Fruit fly (Drosophila melanogaster) whole organism, pupa: Measurements from ENCODE around the gene CG10650.

Experiments
- CG10348 ChIP-seq: fragments of 200-800 bp; sonication (Bioruptor generic); IDR thresholded peaks from 2 replicates; pipeline ENCODE4 v1.3.6; 2022; ENCODE audit warnings: missing biosample characterization, missing genetic modification characterization
- CG12605 ChIP-seq: fragments of 200-800 bp; sonication (Bioruptor generic); IDR thresholded peaks from 2 replicates; pipeline ENCODE4 v1.3.6; 2022; ENCODE audit warnings: missing biosample characterization, missing genetic modification characterization
- CG13204 ChIP-seq: fragments of 200-800 bp; sonication (Bioruptor generic); optimal IDR thresholded peaks from 2 replicates; lab custom pipeline; 2018; ENCODE audit warnings: missing biosample characterization, mild to moderate bottlenecking, missing genetic modification characterization, moderate library complexity
- CG14655 ChIP-seq: fragments of 200-800 bp; sonication (Bioruptor generic); optimal IDR thresholded peaks from 3 replicates; lab custom pipeline; 2017; ENCODE audit warnings: mild to moderate bottlenecking, missing biosample characterization, missing genetic modification reagents, missing genetic modification characterization
- CG15710 ChIP-seq: fragments of 200-800 bp; sonication (Bioruptor generic); optimal IDR thresholded peaks from 2 replicates; lab custom pipeline; 2018; ENCODE audit warnings: missing biosample characterization, mild to moderate bottlenecking, missing genetic modification characterization, moderate library complexity
- CG17806 ChIP-seq: fragments of 200-800 bp; sonication (Bioruptor generic); optimal IDR thresholded peaks from 2 replicates; lab custom pipeline; 2018; ENCODE audit warnings: missing biosample characterization, mild to moderate bottlenecking, missing genetic modification characterization, moderate library complexity
- CG32121 ChIP-seq: fragments of 200-800 bp; sonication (Bioruptor generic); IDR thresholded peaks from 2 replicates; pipeline ENCODE4 v1.3.6; 2022; ENCODE audit warnings: missing biosample characterization, missing genetic modification characterization
- CG34367 ChIP-seq: fragments of 200-800 bp; sonication (Bioruptor generic); optimal IDR thresholded peaks from 2 replicates; lab custom pipeline; 2018; ENCODE audit warnings: missing biosample characterization, mild to moderate bottlenecking, missing genetic modification characterization
- CG4496 ChIP-seq: fragments of 200-800 bp; sonication (Bioruptor generic); IDR thresholded peaks from 3 replicates; pipeline ENCODE4 v1.3.6; 2022; ENCODE audit warnings: missing biosample characterization, missing genetic modification characterization
- CG8159 ChIP-seq: fragments of 200-800 bp; sonication (Bioruptor generic); optimal IDR thresholded peaks from 3 replicates; lab custom pipeline; 2018; ENCODE audit warnings: missing biosample characterization, mild to moderate bottlenecking, missing genetic modification characterization, moderate library complexity
- CG8301 ChIP-seq: fragments of 200-800 bp; sonication (Bioruptor generic); optimal IDR thresholded peaks from 2 replicates; lab custom pipeline; 2018; ENCODE audit warnings: missing biosample characterization, mild to moderate bottlenecking, missing genetic modification characterization
- CG9948 ChIP-seq: fragments of 200-800 bp; sonication (Bioruptor generic); optimal IDR thresholded peaks from 2 replicates; lab custom pipeline; 2018; ENCODE audit warnings: missing biosample characterization, mild to moderate bottlenecking, missing genetic modification characterization, moderate library complexity
- D1 ChIP-seq: fragments of 200-800 bp; sonication (Bioruptor generic); optimal IDR thresholded peaks from 2 replicates; lab custom pipeline; 2018; ENCODE audit warnings: missing biosample characterization, mild to moderate bottlenecking, missing genetic modification characterization, moderate library complexity
- EcR ChIP-seq: fragments of 200-800 bp; sonication (Bioruptor generic); optimal IDR thresholded peaks from 3 replicates; lab custom pipeline; 2019; ENCODE audit warnings: missing biosample characterization, missing genetic modification characterization, mild to moderate bottlenecking, moderate library complexity, missing genetic modification reagents
- Ets98B ChIP-seq: fragments of 200-800 bp; sonication (Bioruptor generic); IDR thresholded peaks from 2 replicates; pipeline ENCODE4 v1.3.6; 2022; ENCODE audit warnings: missing biosample characterization, missing genetic modification characterization
- Pif1A ChIP-seq: fragments of 200-800 bp; sonication (Bioruptor generic); optimal IDR thresholded peaks from 3 replicates; lab custom pipeline; 2016; ENCODE audit warnings: missing biosample characterization, missing genetic modification characterization
- Pif1B ChIP-seq: fragments of 200-800 bp; sonication (Bioruptor generic); optimal IDR thresholded peaks from 3 replicates; lab custom pipeline; 2016; ENCODE audit warnings: missing biosample characterization, missing genetic modification characterization
- Snoo ChIP-seq: fragments of 200-800 bp; sonication (Bioruptor generic); optimal IDR thresholded peaks from 3 replicates; lab custom pipeline; 2017; ENCODE audit warnings: missing biosample characterization, mild to moderate bottlenecking, missing genetic modification characterization, inconsistent platforms
- fd96Ca ChIP-seq: fragments of 200-800 bp; sonication (Bioruptor generic); IDR thresholded peaks from 3 replicates; pipeline ENCODE4 v1.3.6; 2022; ENCODE audit warnings: missing biosample characterization, missing genetic modification characterization
- gl ChIP-seq: fragments of 200-800 bp; sonication (Bioruptor generic); optimal IDR thresholded peaks from 2 replicates; lab custom pipeline; 2018; ENCODE audit warnings: missing biosample characterization, mild to moderate bottlenecking, missing genetic modification characterization
- rn ChIP-seq: fragments of 200-800 bp; sonication (Bioruptor generic); IDR thresholded peaks from 2 replicates; pipeline ENCODE4 v1.3.6; 2022; ENCODE audit warnings: missing biosample characterization, missing genetic modification characterization

The CG10650 gene

dm6 chr2L:18965367-18966213, 30.1 kb downstream of the CG10650 start:
- TF ChIP-seq CG9948 (tag; lab: Kevin White, UChicago): peak; percentile 4
- no peak for TF ChIP-seq CG34367 (tag; lab: Kevin White, UChicago)

dm6 chr2L:18957142-18957674, 38.5 kb downstream of the CG10650 start, which contains the start of gene Bhmt:
Gene Bhmt (minus strand): TSS chr2L:18957311.
- peak; percentile 77 for TF ChIP-seq CG9948 (tag; lab: Kevin White, UChicago)
- peak; percentile 89 for TF ChIP-seq CG15710 (tag; lab: Kevin White, UChicago)
- peak; percentile 76 for TF ChIP-seq CG12605 (GFP tag; lab: Robert Waterston, UW)
- no peak for TF ChIP-seq CG13204 (GFP tag; lab: Kevin White, UChicago)
- peak; percentile 85 for TF ChIP-seq Pif1B (GFP tag; lab: Kevin White, UChicago)
- no peak for TF ChIP-seq CG10348 (GFP tag; lab: Robert Waterston, UW)
- TF ChIP-seq D1 (tag; lab: Kevin White, UChicago): peak; percentile 59
- TF ChIP-seq CG8159 (tag; lab: Kevin White, UChicago): peak; percentile 91
- TF ChIP-seq Ets98B (GFP tag; lab: Robert Waterston, UW): peak; percentile 85
- TF ChIP-seq Pif1A (GFP tag; lab: Kevin White, UChicago): peak; percentile 82
- TF ChIP-seq CG8301: peak; percentile 79
- peak; percentile 69; the same call in 1 of the 2 replicates for TF ChIP-seq rn (GFP tag; lab: Robert Waterston, UW)
- no peak; the same call in 1 of the 3 replicates for TF ChIP-seq fd96Ca (GFP tag; lab: Robert Waterston, UW)
- peak; percentile 88 for TF ChIP-seq Snoo (tag; lab: Kevin White, UChicago)
- TF ChIP-seq CG34367 (tag; lab: Kevin White, UChicago): peak; percentile 78
- TF ChIP-seq gl (tag; lab: Kevin White, UChicago): peak; percentile 73
- TF ChIP-seq CG17806 (tag; lab: Kevin White, UChicago): peak; percentile 87
- TF ChIP-seq CG32121 (GFP tag; lab: Robert Waterston, UW): peak; percentile 86
- peak; percentile 85 for TF ChIP-seq CG14655 (GFP tag; lab: Kevin White, UChicago)
- peak; percentile 90 for TF ChIP-seq EcR (GFP tag; lab: Kevin White, UChicago)
- TF ChIP-seq CG4496 (GFP tag; lab: Robert Waterston, UW): peak; percentile 90

dm6 chr2L:18955666-18956065, 40.1 kb downstream of the CG10650 start:
- no peak for TF ChIP-seq CG8301
- TF ChIP-seq CG8159 (tag; lab: Kevin White, UChicago): no peak
- TF ChIP-seq CG17806 (tag; lab: Kevin White, UChicago): no peak
- no peak for TF ChIP-seq CG14655 (GFP tag; lab: Kevin White, UChicago)
- TF ChIP-seq CG13204 (GFP tag; lab: Kevin White, UChicago): no peak
- no peak for TF ChIP-seq fd96Ca (GFP tag; lab: Robert Waterston, UW)
- no peak for TF ChIP-seq CG34367 (tag; lab: Kevin White, UChicago)
- TF ChIP-seq rn (GFP tag; lab: Robert Waterston, UW): no peak
- no peak for TF ChIP-seq Ets98B (GFP tag; lab: Robert Waterston, UW)
- no peak for TF ChIP-seq D1 (tag; lab: Kevin White, UChicago)
- TF ChIP-seq Snoo (tag; lab: Kevin White, UChicago): no peak

dm6 chr2L:18954255-18954715, 41.4 kb downstream of the CG10650 start, which contains the start of gene CG10621:
Gene CG10621 (minus strand): TSS chr2L:18954431.
- TF ChIP-seq D1 (tag; lab: Kevin White, UChicago) (no peak), EcR (GFP tag; lab: Kevin White, UChicago) (peak; percentile 57), Pif1B (GFP tag; lab: Kevin White, UChicago) (peak; percentile 12), CG8159 (tag; lab: Kevin White, UChicago) (no peak), Ets98B (GFP tag; lab: Robert Waterston, UW) (peak; percentile 21; the same call in 1 of the 2 replicates), CG12605 (GFP tag; lab: Robert Waterston, UW) (0 out of 2 replicates have a peak, but pooled peaks have one; percentile 26), gl (tag; lab: Kevin White, UChicago) (peak; percentile 32)

- TF ChIP-seq CG14655 (GFP tag; lab: Kevin White, UChicago): peak; percentile 2
- TF ChIP-seq CG10348 (GFP tag; lab: Robert Waterston, UW): no peak
- TF ChIP-seq EcR (GFP tag; lab: Kevin White, UChicago): peak; percentile 67
Observed at dm6 chr2L:18953512-18954254, 42.1 kb downstream of the CG10650 start.
